Worm (Caenorhabditis elegans) whole organism, L2 larva: ENCODE measurements around the gene fbxc-36.

ENCODE experiments used
- C34F6.9 ChIP-seq: fragments of 150-350 bp; optimal IDR thresholded peaks from 2 replicates; lab custom pipeline; 2014; ENCODE audit warnings: missing biosample characterization, missing genetic modification characterization
- F13H6.1 ChIP-seq: sonication (generic microtip); optimal IDR thresholded peaks from 2 replicates; lab custom pipeline; 2016; ENCODE audit warnings: missing genetic modification characterization, missing compliant biosample characterization
- Y55F3AM.14 ChIP-seq: fragments of 200-800 bp; sonication (Bioruptor generic); optimal IDR thresholded peaks from 2 replicates; lab custom pipeline; 2018; ENCODE audit warnings: mild to moderate bottlenecking, missing genetic modification characterization, missing compliant biosample characterization
- ZK546.5 ChIP-seq: sonication (generic microtip); optimal IDR thresholded peaks from 2 replicates; lab custom pipeline; 2017; ENCODE audit warnings: missing biosample characterization, missing genetic modification characterization
- alr-1 ChIP-seq: fragments of 150-350 bp; optimal IDR thresholded peaks from 2 replicates; lab custom pipeline; 2014; ENCODE audit warnings: missing biosample characterization, missing genetic modification characterization
- ama-1 ChIP-seq: fragments of 150-350 bp; optimal IDR thresholded peaks from 2 replicates; lab custom pipeline; 2018; ENCODE audit warnings: inconsistent platforms
- ceh-82 ChIP-seq: fragments of 150-350 bp; optimal IDR thresholded peaks from 2 replicates; lab custom pipeline; 2014; ENCODE audit warnings: missing biosample characterization, missing genetic modification characterization
- crh-2 ChIP-seq: sonication (generic microtip); optimal IDR thresholded peaks from 2 replicates; lab custom pipeline; 2017; ENCODE audit warnings: missing biosample characterization, missing genetic modification characterization
- dmd-4 ChIP-seq: sonication (generic microtip); optimal IDR thresholded peaks from 2 replicates; lab custom pipeline; 2017; ENCODE audit warnings: missing biosample characterization, missing genetic modification characterization
- egl-27 ChIP-seq: sonication (generic microtip); optimal IDR thresholded peaks from 3 replicates; lab custom pipeline; 2017; ENCODE audit warnings: missing biosample characterization, missing genetic modification reagents, missing genetic modification characterization
- elt-1 ChIP-seq: fragments of 150-350 bp; optimal IDR thresholded peaks from 2 replicates; lab custom pipeline; 2014; ENCODE audit warnings: missing biosample characterization, missing genetic modification characterization
- elt-3 ChIP-seq: sonication (generic microtip); optimal IDR thresholded peaks from 2 replicates; lab custom pipeline; 2017; ENCODE audit warnings: missing biosample characterization, missing genetic modification characterization
- fos-1 ChIP-seq: fragments of 150-350 bp; optimal IDR thresholded peaks from 2 replicates; lab custom pipeline; 2014; ENCODE audit warnings: missing biosample characterization, missing genetic modification characterization
- lin-13 ChIP-seq: fragments of 150-350 bp; optimal IDR thresholded peaks from 2 replicates; lab custom pipeline; 2014; ENCODE audit warnings: missing biosample characterization, missing genetic modification reagents, missing genetic modification characterization
- lin-39 ChIP-seq: fragments of 150-350 bp; optimal IDR thresholded peaks from 2 replicates; lab custom pipeline; 2014; ENCODE audit warnings: missing biosample characterization, missing genetic modification reagents, missing genetic modification characterization
- lsy-2 ChIP-seq, 2 experiments: fragments of 150-350 bp in 1 of 2; sonication (generic microtip) in 1 of 2; optimal IDR thresholded peaks; 2 replicates each; lab custom pipeline; 2014 to 2017; ENCODE audit warnings: missing biosample characterization in 2 of 2, missing genetic modification characterization in 2 of 2
- mab-5 ChIP-seq: fragments of 150-350 bp; optimal IDR thresholded peaks from 2 replicates; lab custom pipeline; 2014; ENCODE audit warnings: missing biosample characterization, missing genetic modification characterization
- mbf-1 ChIP-seq: sonication (generic microtip); optimal IDR thresholded peaks from 2 replicates; lab custom pipeline; 2017; ENCODE audit warnings: missing biosample characterization, missing genetic modification characterization
- mdl-1 ChIP-seq, 2 experiments: fragments of 150-350 bp in 1 of 2; sonication (generic microtip) in 1 of 2; optimal IDR thresholded peaks; 2 replicates each; lab custom pipeline; 2017; ENCODE audit warnings: missing biosample characterization in 2 of 2, missing genetic modification characterization in 2 of 2
- nhr-129 ChIP-seq: fragments of 150-350 bp; optimal IDR thresholded peaks from 2 replicates; lab custom pipeline; 2014; ENCODE audit warnings: missing biosample characterization, missing genetic modification characterization
- nhr-25 ChIP-seq: fragments of 150-350 bp; sonication (generic microtip); optimal IDR thresholded peaks from 3 replicates; lab custom pipeline; 2014; ENCODE audit warnings: missing biosample characterization, missing genetic modification characterization
- nhr-6 ChIP-seq: fragments of 150-350 bp; optimal IDR thresholded peaks from 2 replicates; lab custom pipeline; 2014; ENCODE audit warnings: missing biosample characterization, missing genetic modification characterization
- sem-4 ChIP-seq: fragments of 150-350 bp; optimal IDR thresholded peaks from 2 replicates; lab custom pipeline; 2014; ENCODE audit warnings: missing biosample characterization, missing genetic modification reagents, missing genetic modification characterization
- skn-1 ChIP-seq: sonication (generic microtip); optimal IDR thresholded peaks from 2 replicates; lab custom pipeline; 2017; ENCODE audit warnings: missing biosample characterization, missing genetic modification characterization
- sma-3 ChIP-seq: sonication (generic microtip); optimal IDR thresholded peaks from 2 replicates; lab custom pipeline; 2016; ENCODE audit warnings: missing genetic modification reagents, missing genetic modification characterization, missing compliant biosample characterization
- sma-9 ChIP-seq, 2 experiments: fragments of 150-350 bp in 1 of 2; sonication (generic microtip) in 1 of 2; optimal IDR thresholded peaks; 2 replicates each; lab custom pipeline; 2014 to 2016; ENCODE audit warnings: missing genetic modification characterization in 2 of 2, mild to moderate bottlenecking in 1 of 2, missing biosample characterization in 1 of 2, missing compliant biosample characterization in 1 of 2, missing genetic modification reagents in 1 of 2, moderate library complexity in 1 of 2
- snpc-4 ChIP-seq: fragments of 150-350 bp; optimal IDR thresholded peaks from 2 replicates; lab custom pipeline; 2014; ENCODE audit warnings: missing biosample characterization, missing genetic modification characterization
- unc-55 ChIP-seq: fragments of 150-350 bp; sonication (generic microtip); optimal IDR thresholded peaks from 3 replicates; lab custom pipeline; 2014; ENCODE audit warnings: missing biosample characterization, missing genetic modification reagents, missing genetic modification characterization
- zag-1 ChIP-seq: fragments of 150-350 bp; optimal IDR thresholded peaks from 2 replicates; lab custom pipeline; 2014; ENCODE audit warnings: missing biosample characterization, missing genetic modification characterization
- ztf-1 ChIP-seq: fragments of 200-800 bp; sonication (Bioruptor generic); conservative IDR thresholded peaks from 2 replicates; pipeline ENCODE4 v1.3.6; 2022; ENCODE audit warnings: missing genetic modification characterization, missing compliant biosample characterization
- ztf-11 ChIP-seq: sonication (generic microtip); optimal IDR thresholded peaks from 2 replicates; lab custom pipeline; 2017; ENCODE audit warnings: missing biosample characterization, missing genetic modification characterization
- ztf-4 ChIP-seq: fragments of 150-350 bp; optimal IDR thresholded peaks from 2 replicates; lab custom pipeline; 2014; ENCODE audit warnings: missing biosample characterization, missing genetic modification characterization

The fbxc-36 gene

DNA sequence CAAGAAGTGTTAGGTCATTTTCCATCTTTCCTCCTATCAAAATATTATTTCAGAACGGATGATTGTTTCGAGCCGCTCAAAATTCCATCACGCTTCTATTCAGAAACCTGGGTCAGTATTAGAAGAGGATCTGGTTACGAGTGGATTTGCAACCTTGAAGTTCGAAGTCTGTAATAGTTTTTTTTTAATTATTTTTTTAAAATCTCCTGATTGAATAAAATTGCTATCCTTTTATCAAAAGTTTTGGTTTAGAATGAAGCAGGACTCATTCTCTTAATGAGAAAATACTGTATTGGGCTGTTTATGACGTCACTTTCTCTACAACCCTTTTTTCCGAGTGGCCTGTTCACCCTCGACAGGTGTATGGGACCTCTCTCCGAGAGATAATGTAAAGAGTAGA lies 47.7 kb downstream of the fbxc-36 start, which contains the start of gene fbxc-39:
Gene fbxc-39 (plus strand): TSS at position 301 of the 400 bp plus-strand sequence.
- TF ChIP-seq ZK546.5 (tag; lab: Kevin White, UChicago) (no peak), lin-13 (GFP tag; lab: Kevin White, UChicago) (no peak), nhr-129 (no peak), lin-39 (no peak), ztf-1 (no peak), egl-27 (tag; lab: Kevin White, UChicago) (no peak), ama-1 (no peak), alr-1 (tag; lab: Kevin White, UChicago) (no peak), C34F6.9 (no peak), elt-1 (tag; lab: Kevin White, UChicago) (no peak), skn-1 (tag; lab: Kevin White, UChicago) (no peak), dmd-4 (tag; lab: Kevin White, UChicago) (no peak), elt-3 (tag; lab: Kevin White, UChicago) (no peak), sma-9 (GFP tag; optimal IDR thresholded peaks at IDR 0.05; lab: Kevin White, UChicago) (no peak), sma-9 (tag; optimal IDR thresholded peaks at IDR 0.05; lab: Kevin White, UChicago) (no peak), ceh-82 (tag; lab: Kevin White, UChicago) (no peak), crh-2 (tag; lab: Kevin White, UChicago) (no peak), nhr-6 (no peak), sem-4 (tag; lab: Kevin White, UChicago) (no peak), nhr-25 (no peak), mab-5 (tag; lab: Kevin White, UChicago) (no peak)

DNA sequence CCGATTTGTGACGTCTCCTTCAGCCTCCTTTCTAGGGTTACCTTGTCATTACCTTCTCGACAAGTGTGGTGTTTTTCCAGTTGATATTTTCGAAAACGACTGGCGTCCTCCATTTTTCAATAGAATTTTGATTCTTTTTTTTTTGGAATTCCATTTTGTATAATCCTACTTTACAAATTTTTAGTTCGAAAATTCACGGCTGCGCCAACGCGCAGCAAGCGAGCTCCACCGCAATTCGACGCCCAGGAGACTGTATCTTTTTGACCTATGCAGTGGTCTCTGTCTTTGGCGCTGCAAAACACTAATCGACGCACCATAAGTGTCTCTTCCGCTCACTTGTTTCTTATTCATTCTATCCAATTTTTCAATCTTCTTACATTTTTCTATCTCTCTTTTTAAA lies 50.5 kb downstream of the fbxc-36 start, which contains the start of gene fbxc-42:
Gene fbxc-42 (plus strand): TSS at position 301 of the 400 bp plus-strand sequence.
- no peak for TF ChIP-seq F13H6.1 (tag; lab: Kevin White, UChicago)
- TF ChIP-seq mdl-1 (tag; optimal IDR thresholded peaks at IDR 0.05; lab: Kevin White, UChicago), result no peak
- no peak for TF ChIP-seq ceh-82 (tag; lab: Kevin White, UChicago)
- TF ChIP-seq Y55F3AM.14 (GFP tag; lab: Kevin White, UChicago), result no peak
- no peak for TF ChIP-seq ztf-4 (tag; lab: Kevin White, UChicago)
- TF ChIP-seq ztf-11 (tag; lab: Kevin White, UChicago), result no peak
- TF ChIP-seq snpc-4 (tag; lab: Kevin White, UChicago), result no peak
- no peak for TF ChIP-seq mab-5 (tag; lab: Kevin White, UChicago)
- TF ChIP-seq elt-3 (tag; lab: Kevin White, UChicago), result no peak
- no peak for TF ChIP-seq lsy-2 (tag; optimal IDR thresholded peaks at IDR 0.05; lab: Kevin White, UChicago)
- TF ChIP-seq ztf-1, result no peak
- no peak for TF ChIP-seq nhr-6
- no peak for TF ChIP-seq unc-55 (GFP tag; lab: Kevin White, UChicago)
- TF ChIP-seq zag-1 (tag; lab: Kevin White, UChicago), result no peak
- no peak for TF ChIP-seq C34F6.9
- no peak for TF ChIP-seq crh-2 (tag; lab: Kevin White, UChicago)
- no peak for TF ChIP-seq sem-4 (tag; lab: Kevin White, UChicago)
- no peak for TF ChIP-seq mbf-1 (tag; lab: Kevin White, UChicago)
- no peak for TF ChIP-seq sma-3 (GFP tag; lab: Kevin White, UChicago)
- TF ChIP-seq fos-1 (tag; lab: Kevin White, UChicago), result no peak
